Worm (Caenorhabditis elegans): ENCODE measurements around the gene ZK899.2.

Gene ZK899.2

DNA sequence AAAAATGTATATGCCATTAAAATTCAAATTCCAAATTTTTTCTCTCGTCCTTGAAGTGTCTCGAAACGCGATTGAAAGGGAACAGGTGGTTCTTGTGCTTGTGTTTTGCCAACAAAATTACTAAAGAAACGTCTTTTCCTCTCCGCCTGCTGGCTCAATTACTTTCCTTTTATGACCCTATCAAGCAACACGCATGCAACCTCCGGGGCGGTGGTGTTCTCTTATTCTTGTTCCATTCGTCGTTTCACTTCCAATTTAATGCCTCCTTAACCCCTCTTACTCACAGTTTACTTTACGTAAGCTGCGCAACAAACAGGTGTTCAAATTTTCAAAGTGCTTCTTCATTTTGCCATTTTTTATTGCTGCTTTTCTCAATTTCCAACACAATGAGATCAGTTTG lies 32.0 kb upstream of the ZK899.2 start:
- TF ChIP-seq nhr-12 (tag; optimal IDR thresholded peaks at IDR 0.05) (no peak), ceh-9 (tag; optimal IDR thresholded peaks at IDR 0.05) (no peak), hmg-11 (tag; optimal IDR thresholded peaks at IDR 0.05) (no peak), fkh-2 (tag; optimal IDR thresholded peaks at IDR 0.05) (no peak), fos-1 (tag; optimal IDR thresholded peaks at IDR 0.05) (no peak), elt-2 (tag; optimal IDR thresholded peaks at IDR 0.05) (no peak), mdl-1 (tag; optimal IDR thresholded peaks at IDR 0.05) (no peak), pha-4 (tag; optimal IDR thresholded peaks at IDR 0.05) (peak; percentile 19), egl-5 (tag; optimal IDR thresholded peaks at IDR 0.05) (peak; percentile 91), nhr-25 (tag; optimal IDR thresholded peaks at IDR 0.05) (no peak), jun-1 (tag; optimal IDR thresholded peaks at IDR 0.05) (no peak), ztf-4 (tag; optimal IDR thresholded peaks at IDR 0.05) (no peak), nhr-67 (tag; optimal IDR thresholded peaks at IDR 0.05) (no peak)

DNA sequence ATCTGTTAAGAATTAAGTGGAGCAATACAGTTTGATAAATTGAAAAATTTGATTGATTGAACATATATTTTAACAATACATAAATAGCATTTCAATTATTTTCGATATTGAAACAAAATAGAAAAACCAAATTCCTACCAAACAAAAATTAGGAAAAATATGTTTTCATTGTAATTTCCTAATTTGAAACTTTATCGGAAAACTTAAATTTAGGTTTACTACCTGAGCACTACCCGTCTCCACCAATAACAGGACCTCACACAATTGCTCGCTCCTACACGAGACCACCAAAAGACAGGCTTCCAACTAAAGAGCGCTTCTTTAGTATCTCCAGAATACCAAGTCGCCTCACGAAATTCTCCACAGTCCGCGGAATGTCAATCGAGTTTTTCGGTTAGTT lies 25.0 kb upstream of the ZK899.2 start:
- no peak for TF ChIP-seq egl-27 (tag; optimal IDR thresholded peaks at IDR 0.05)
- no peak for TF ChIP-seq lsy-12 (tag; optimal IDR thresholded peaks at IDR 0.05)
- TF ChIP-seq nhr-43 (tag; optimal IDR thresholded peaks at IDR 0.05; ENCODE audit: poor library complexity, severe bottlenecking), result no peak
- TF ChIP-seq fkh-2 (tag; optimal IDR thresholded peaks at IDR 0.05), result no peak
- TF ChIP-seq lin-15B (tag; optimal IDR thresholded peaks at IDR 0.05), result no peak
- TF ChIP-seq nhr-28 (tag; optimal IDR thresholded peaks at IDR 0.05), result no peak
- TF ChIP-seq egl-5 (tag; optimal IDR thresholded peaks at IDR 0.05), result no peak
- TF ChIP-seq fkh-10 (GFP tag; optimal IDR thresholded peaks at IDR 0.05), result no peak

DNA sequence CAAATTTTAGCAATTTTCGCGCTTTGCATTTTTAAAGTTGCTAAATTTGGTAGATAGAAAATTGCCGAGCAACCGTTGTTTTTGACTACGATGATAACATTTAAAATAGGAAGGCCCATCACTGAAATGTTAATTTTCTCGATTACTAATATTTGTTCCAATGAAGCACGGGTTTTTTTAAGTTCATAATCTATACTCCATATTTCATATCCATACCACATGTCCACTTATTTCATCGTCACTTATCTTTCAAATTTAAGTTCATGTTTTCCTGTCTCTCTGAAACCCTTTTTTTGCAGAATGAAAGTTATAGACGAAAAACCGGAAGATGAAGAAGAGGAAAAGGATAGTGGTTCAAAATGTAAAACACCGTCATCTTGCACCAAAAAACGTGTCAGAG lies 20.4 kb upstream of the ZK899.2 start, which contains the start of gene gap-2:
Gene gap-2, plus strand, starts transcription at position 301 of the 400 bp plus-strand sequence.
- TF ChIP-seq ZK546.5 (tag; optimal IDR thresholded peaks at IDR 0.05) (no peak), eor-1 (tag; optimal IDR thresholded peaks at IDR 0.05) (no peak), snpc-4 (tag; optimal IDR thresholded peaks at IDR 0.05) (no peak), skn-1 (tag; optimal IDR thresholded peaks at IDR 0.05) (no peak), nhr-43 (tag; optimal IDR thresholded peaks at IDR 0.05; ENCODE audit: poor library complexity, severe bottlenecking) (no peak), lsy-12 (tag; optimal IDR thresholded peaks at IDR 0.05) (no peak), tbx-2 (tag; optimal IDR thresholded peaks at IDR 0.05) (no peak), jun-1 (tag; optimal IDR thresholded peaks at IDR 0.05) (no peak), unc-39 (tag; optimal IDR thresholded peaks at IDR 0.05) (no peak), elt-3 (tag; optimal IDR thresholded peaks at IDR 0.05) (no peak), nhr-77 (tag; optimal IDR thresholded peaks at IDR 0.05) (no peak), fkh-2 (tag; optimal IDR thresholded peaks at IDR 0.05) (no peak), fkh-10 (GFP tag; optimal IDR thresholded peaks at IDR 0.05) (no peak), hmg-11 (tag; optimal IDR thresholded peaks at IDR 0.05) (no peak), nhr-28 (tag; optimal IDR thresholded peaks at IDR 0.05) (no peak), sea-2 (GFP tag; optimal IDR thresholded peaks at IDR 0.05) (no peak)

DNA sequence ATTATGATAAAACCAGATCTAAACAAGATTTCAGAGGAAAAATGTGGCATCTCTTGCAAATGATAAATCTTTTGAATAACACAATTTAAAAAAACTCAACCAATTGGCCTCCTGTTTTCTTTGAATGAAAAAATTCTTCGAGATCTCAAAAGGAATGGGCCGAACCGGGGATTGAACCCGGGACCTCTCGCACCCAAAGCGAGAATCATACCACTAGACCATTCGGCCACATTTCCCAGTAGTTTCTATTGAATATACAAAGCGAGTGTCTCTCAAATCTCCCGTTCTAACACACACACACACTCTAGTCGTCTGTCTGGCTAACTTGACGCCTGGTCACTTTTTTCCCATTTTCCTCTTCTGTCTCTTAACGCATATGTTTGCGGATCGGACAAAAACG lies 15.8 kb upstream of the ZK899.2 start:
- TF ChIP-seq zag-1 (tag; optimal IDR thresholded peaks at IDR 0.05) (no peak), nhr-77 (tag; optimal IDR thresholded peaks at IDR 0.05) (peak; percentile 41), hmg-11 (tag; optimal IDR thresholded peaks at IDR 0.05) (peak; percentile 94), egl-5 (tag; optimal IDR thresholded peaks at IDR 0.05) (peak; percentile 78), elt-1 (tag; optimal IDR thresholded peaks at IDR 0.05) (peak; percentile 21), nhr-23 (tag; optimal IDR thresholded peaks at IDR 0.05) (peak; percentile 55), lin-39 (tag; optimal IDR thresholded peaks at IDR 0.05) (peak; percentile 40), lsy-12 (tag; optimal IDR thresholded peaks at IDR 0.05) (peak; percentile 76), egl-27 (tag; optimal IDR thresholded peaks at IDR 0.05) (peak; percentile 66), mdl-1 (tag; optimal IDR thresholded peaks at IDR 0.05) (no peak), nhr-43 (tag; optimal IDR thresholded peaks at IDR 0.05; ENCODE audit: poor library complexity, severe bottlenecking) (peak; percentile 91), elt-3 (tag; optimal IDR thresholded peaks at IDR 0.05) (no peak), nhr-28 (tag; optimal IDR thresholded peaks at IDR 0.05) (no peak), R02D3.7 (tag; optimal IDR thresholded peaks at IDR 0.05) (peak; percentile 25), ceh-28 (tag; optimal IDR thresholded peaks at IDR 0.05) (peak; percentile 44), tbx-2 (tag; optimal IDR thresholded peaks at IDR 0.05) (peak; percentile 77), nhr-25 (tag; optimal IDR thresholded peaks at IDR 0.05) (peak; percentile 45), lin-15B (tag; optimal IDR thresholded peaks at IDR 0.05) (peak; percentile 18), snpc-4 (tag; optimal IDR thresholded peaks at IDR 0.05) (peak; percentile 25), nfya-1 (tag; optimal IDR thresholded peaks at IDR 0.05; ENCODE audit: insufficient read depth) (peak; percentile 41), jun-1 (tag; optimal IDR thresholded peaks at IDR 0.05) (peak; percentile 59), pha-4 (tag; optimal IDR thresholded peaks at IDR 0.05) (peak; percentile 60), eor-1 (tag; optimal IDR thresholded peaks at IDR 0.05) (peak in 1 of 2 experiments; percentile 66), fos-1 (tag; optimal IDR thresholded peaks at IDR 0.05) (peak; percentile 27), ceh-16 (tag; optimal IDR thresholded peaks at IDR 0.05) (no peak), ceh-82 (tag; optimal IDR thresholded peaks at IDR 0.05) (peak; percentile 55), ztf-4 (tag; optimal IDR thresholded peaks at IDR 0.05) (peak; percentile 19), fkh-10 (GFP tag; optimal IDR thresholded peaks at IDR 0.05) (no peak), sea-2 (GFP tag; optimal IDR thresholded peaks at IDR 0.05) (no peak), skn-1 (tag; optimal IDR thresholded peaks at IDR 0.05) (peak; percentile 17)

All from whole organism, L3 larva.